Worm (Caenorhabditis elegans): ENCODE results near the gene gipc-2.

DNA sequence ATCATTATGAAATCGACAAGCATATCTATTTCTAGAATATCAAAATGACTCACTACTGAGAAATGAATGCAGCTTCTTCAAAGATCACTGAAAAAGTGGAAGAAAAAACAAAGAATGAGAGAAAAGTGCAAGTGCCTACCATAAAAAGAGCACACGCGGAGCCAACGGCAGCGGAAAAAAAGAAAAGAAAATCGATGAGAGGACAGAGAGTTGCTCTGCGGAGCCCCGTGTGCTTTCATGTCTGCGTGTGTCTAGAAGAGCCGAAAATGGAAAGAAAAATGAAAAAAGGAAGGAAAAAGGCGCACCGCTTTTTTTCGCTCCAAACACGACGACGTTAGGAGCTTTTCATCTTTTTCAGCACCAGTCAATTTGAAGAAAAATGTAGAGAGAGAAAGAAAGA lies 35.3 kb upstream of the gipc-2 start, which contains the start of gene ipla-7:
- TF ChIP-seq egl-27 (tag; optimal IDR thresholded peaks at IDR 0.05) (no peak), lin-15B (tag; optimal IDR thresholded peaks at IDR 0.05) (no peak)

Measured in whole organism, L4 larva.